Worm (Caenorhabditis elegans): ENCODE data around the gene ceh-16.

- TF ChIP-seq him-1 (tag; optimal IDR thresholded peaks at IDR 0.05): no peak
- no peak for TF ChIP-seq W03F9.2 (tag; optimal IDR thresholded peaks at IDR 0.05)
Observed at ce11 chrIII:8628405-8628982, 6.0 kb downstream of the ceh-16 start, which contains the start of the genes polk-1 and gpr-1.
